Comparison of ENCODE assay signal across 1 fruit fly cellular context in the genomic region with DNA sequence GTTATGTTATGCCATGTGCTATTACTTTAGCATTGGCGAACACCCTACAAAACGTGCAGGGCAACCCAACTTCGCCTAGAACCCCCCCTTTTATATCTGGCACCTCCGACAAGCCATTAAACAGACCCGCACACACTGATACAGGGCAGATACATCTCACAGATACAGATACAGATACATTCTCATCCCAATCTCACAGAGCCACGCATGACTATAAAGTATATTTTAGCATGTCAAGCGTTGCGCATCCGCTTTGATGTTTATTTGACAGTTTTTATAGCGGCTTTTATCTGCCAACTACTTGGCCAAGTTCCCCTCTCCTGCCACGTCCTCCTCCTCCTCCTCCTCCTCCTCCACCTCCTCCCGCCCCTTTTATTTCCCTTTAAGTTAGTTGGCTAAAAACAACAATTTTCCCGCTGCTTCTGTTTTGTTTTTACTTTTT.
TF ChIP-seq lines count a peak whose summit lies in the region.

No protein-coding gene starts in this region.

TF ChIP-seq in whole organism, embryonic, 481 proteins besides CTCF, POLR2A, EP300 and RAD21 (continued from another document):
- peak in 1 of 2 experiments; percentile 34 for TF ChIP-seq Pdp1 (GFP tag; optimal IDR thresholded peaks at IDR 0.05; lab: Kevin White, UChicago)
- TF ChIP-seq CrebB (tag; optimal IDR thresholded peaks at IDR 0.05; lab: Kevin White, UChicago) = no peak
- TF ChIP-seq NFAT (GFP tag; IDR thresholded peaks at IDR 0.05; lab: Robert Waterston, UW) = no peak
- TF ChIP-seq CG2199 (GFP tag; IDR thresholded peaks at IDR 0.05; lab: Robert Waterston, UW) = no peak
- no peak for TF ChIP-seq CG14050 (GFP tag; IDR thresholded peaks at IDR 0.05; lab: Robert Waterston, UW)
- TF ChIP-seq sd (tag; optimal IDR thresholded peaks at IDR 0.05; lab: Kevin White, UChicago) = peak; percentile 73
- TF ChIP-seq CG10543 (GFP tag; optimal IDR thresholded peaks at IDR 0.05; lab: Kevin White, UChicago) = peak; percentile 74
- no peak for TF ChIP-seq PHDP (tag; optimal IDR thresholded peaks at IDR 0.05; lab: Kevin White, UChicago)
- TF ChIP-seq CG15011 (GFP tag; optimal IDR thresholded peaks at IDR 0.05; lab: Kevin White, UChicago) = no peak
- 0 out of 3 replicates have a peak, but pooled peaks have one; percentile 52 for TF ChIP-seq CG11456 (GFP tag; IDR thresholded peaks at IDR 0.05; lab: Robert Waterston, UW)
- no peak for TF ChIP-seq CG17385 (GFP tag; optimal IDR thresholded peaks at IDR 0.05; lab: Kevin White, UChicago)
- TF ChIP-seq Chrac-16 (GFP tag; optimal IDR thresholded peaks at IDR 0.05; lab: Kevin White, UChicago) = no peak
- no peak for TF ChIP-seq aop (GFP tag; IDR thresholded peaks at IDR 0.05; lab: Robert Waterston, UW)
- TF ChIP-seq Taf1 (GFP tag; IDR thresholded peaks at IDR 0.05; lab: Robert Waterston, UW) = no peak
- TF ChIP-seq CG4328 (GFP tag; optimal IDR thresholded peaks at IDR 0.05; lab: Kevin White, UChicago) = peak; percentile 45
- TF ChIP-seq NfI (GFP tag; optimal IDR thresholded peaks at IDR 0.05; lab: Kevin White, UChicago) = no peak
- TF ChIP-seq tll (GFP tag; optimal IDR thresholded peaks at IDR 0.05; lab: Kevin White, UChicago) = no peak
- TF ChIP-seq CoRest (tag; optimal IDR thresholded peaks at IDR 0.05; lab: Kevin White, UChicago) = no peak
- no peak for TF ChIP-seq phol (tag; optimal IDR thresholded peaks at IDR 0.05; lab: Kevin White, UChicago)
- no peak for TF ChIP-seq CG13624 (GFP tag; optimal IDR thresholded peaks at IDR 0.05; lab: Kevin White, UChicago)
- TF ChIP-seq crol (GFP tag; IDR thresholded peaks at IDR 0.05; lab: Robert Waterston, UW) = peak; percentile 90
- TF ChIP-seq Med (GFP tag; lab: Kevin White, UChicago) = peak; percentile 62
- 0 out of 3 replicates have a peak, but pooled peaks have one; percentile 25 for TF ChIP-seq Dbx (GFP tag; IDR thresholded peaks at IDR 0.05; lab: Robert Waterston, UW)
- peak; percentile 75 for TF ChIP-seq CG13894 (tag; optimal IDR thresholded peaks at IDR 0.05; lab: Kevin White, UChicago)
- no peak for TF ChIP-seq jigr1 (GFP tag; IDR thresholded peaks at IDR 0.05; lab: Robert Waterston, UW)
- TF ChIP-seq CG10267 (tag; optimal IDR thresholded peaks at IDR 0.05; lab: Kevin White, UChicago) = no peak
- no peak for TF ChIP-seq tx (GFP tag; optimal IDR thresholded peaks at IDR 0.05; lab: Kevin White, UChicago)
- TF ChIP-seq gcm (GFP tag; optimal IDR thresholded peaks at IDR 0.05; lab: Kevin White, UChicago) = no peak
- TF ChIP-seq cg (GFP tag; optimal IDR thresholded peaks at IDR 0.05; lab: Kevin White, UChicago) = peak; percentile 57
- TF ChIP-seq mirr (GFP tag; optimal IDR thresholded peaks at IDR 0.05; lab: Kevin White, UChicago) = peak; percentile 52
- TF ChIP-seq grn (GFP tag; optimal IDR thresholded peaks at IDR 0.05; lab: Kevin White, UChicago) = peak; percentile 10
- TF ChIP-seq Aef1 (GFP tag; IDR thresholded peaks at IDR 0.05; lab: Robert Waterston, UW) = peak; percentile 30; the same call in 1 of the 3 replicates
- no peak for TF ChIP-seq sob (GFP tag; IDR thresholded peaks at IDR 0.05; lab: Robert Waterston, UW)
- TF ChIP-seq CG12769 (tag; optimal IDR thresholded peaks at IDR 0.05; lab: Kevin White, UChicago) = peak; percentile 83
TF ChIP-seq in whole organism, embryonic: peak in this region for 29.
